Worm (Caenorhabditis elegans) whole organism, L4 larva: ENCODE measurements around the gene C05C10.2.

Source experiments
- D1046.2 ChIP-seq: fragments of 200-800 bp; sonication (Bioruptor generic); IDR thresholded peaks from 2 replicates; pipeline ENCODE4 v1.3.6; 2022; ENCODE audit warnings: missing genetic modification characterization, missing compliant biosample characterization
- F37D6.2 ChIP-seq: sonication (generic microtip); optimal IDR thresholded peaks from 2 replicates; lab custom pipeline; 2016; ENCODE audit warnings: mild to moderate bottlenecking, missing genetic modification characterization, missing compliant biosample characterization
- R02D3.7 ChIP-seq: fragments of 150-350 bp; sonication (generic microtip); optimal IDR thresholded peaks from 3 replicates; lab custom pipeline; 2014; ENCODE audit warnings: missing biosample characterization, missing genetic modification characterization
- Y105C5A.15 ChIP-seq: fragments of 200-800 bp; sonication (Bioruptor generic); IDR thresholded peaks from 2 replicates; pipeline ENCODE4 v1.3.6; 2022; ENCODE audit warnings: missing genetic modification characterization, missing compliant biosample characterization
- Y48G9A.11 ChIP-seq: fragments of 200-800 bp; sonication (Bioruptor generic); IDR thresholded peaks from 2 replicates; pipeline ENCODE4 v1.3.6; 2022; ENCODE audit warnings: missing genetic modification reagents, missing genetic modification characterization, missing compliant biosample characterization
- Y75B8A.6 ChIP-seq: fragments of 200-800 bp; sonication (Bioruptor generic); IDR thresholded peaks from 2 replicates; pipeline ENCODE4 v1.3.6; 2022; ENCODE audit warnings: missing genetic modification reagents, missing genetic modification characterization, missing compliant biosample characterization
- ZK337.2 ChIP-seq: fragments of 200-800 bp; sonication (Bioruptor generic); IDR thresholded peaks from 2 replicates; pipeline ENCODE4 v1.3.6; 2022; ENCODE audit warnings: missing genetic modification reagents, missing genetic modification characterization, missing compliant biosample characterization
- aha-1 ChIP-seq: fragments of 150-350 bp; peaks from one replicate; lab custom pipeline; 2014; ENCODE audit warnings: missing biosample characterization, missing genetic modification characterization
- ama-1 ChIP-seq: fragments of 150-350 bp; optimal IDR thresholded peaks from 2 replicates; lab custom pipeline; 2014; ENCODE audit warnings: inconsistent platforms, mixed read lengths
- arid-1 ChIP-seq: fragments of 200-800 bp; sonication (Bioruptor generic); conservative IDR thresholded peaks from 2 replicates; pipeline ENCODE4 v1.3.6; 2022; ENCODE audit warnings: missing genetic modification reagents, missing genetic modification characterization, missing compliant biosample characterization
- ceh-20 ChIP-seq: fragments of 200-800 bp; sonication (Bioruptor generic); IDR thresholded peaks from 2 replicates; pipeline ENCODE4 v1.3.6; 2022; ENCODE audit warnings: missing genetic modification reagents, missing genetic modification characterization, missing compliant biosample characterization
- ceh-32 ChIP-seq: sonication (generic microtip); optimal IDR thresholded peaks from 2 replicates; lab custom pipeline; 2016; ENCODE audit warnings: mild to moderate bottlenecking, missing genetic modification characterization, missing compliant biosample characterization; ENCODE audit not compliant: poor library complexity
- cey-2 ChIP-seq: sonication (generic microtip); optimal IDR thresholded peaks from 3 replicates; lab custom pipeline; 2017; ENCODE audit warnings: missing genetic modification characterization, mild to moderate bottlenecking, missing compliant biosample characterization, antibody characterized with exemption, borderline replicate concordance; ENCODE audit not compliant: insufficient read depth
- ctbp-1 ChIP-seq: fragments of 200-800 bp; sonication (Bioruptor generic); IDR thresholded peaks from 2 replicates; pipeline ENCODE4 v1.3.6; 2022; ENCODE audit warnings: missing genetic modification reagents, missing genetic modification characterization, missing compliant biosample characterization
- daf-12 ChIP-seq: fragments of 150-350 bp; optimal IDR thresholded peaks from 2 replicates; lab custom pipeline; 2014; ENCODE audit warnings: missing biosample characterization, missing genetic modification reagents, missing genetic modification characterization
- daf-16 ChIP-seq, 3 experiments: sonication (generic microtip); optimal IDR thresholded peaks; 2 replicates each; lab custom pipeline; 2016 to 2017; ENCODE audit warnings: missing genetic modification characterization in 3 of 3, missing genetic modification reagents in 3 of 3, mild to moderate bottlenecking in 2 of 3, missing compliant biosample characterization in 2 of 3, missing biosample characterization in 1 of 3, moderate library complexity in 1 of 3
- daf-8 ChIP-seq: fragments of 200-800 bp; sonication (Bioruptor generic); IDR thresholded peaks from 2 replicates; pipeline ENCODE4 v1.3.6; 2022; ENCODE audit warnings: missing genetic modification characterization, missing compliant biosample characterization
- dmd-9 ChIP-seq: fragments of 200-800 bp; sonication (Bioruptor generic); IDR thresholded peaks from 2 replicates; pipeline ENCODE4 v1.3.6; 2022; ENCODE audit warnings: missing genetic modification reagents, missing genetic modification characterization, missing compliant biosample characterization
- dpl-1 ChIP-seq: fragments of 150-350 bp; optimal IDR thresholded peaks from 2 replicates; lab custom pipeline; 2014; ENCODE audit warnings: missing biosample characterization, missing genetic modification reagents, missing genetic modification characterization
- duxl-1 ChIP-seq: sonication (generic microtip); optimal IDR thresholded peaks from 2 replicates; lab custom pipeline; 2016; ENCODE audit warnings: mild to moderate bottlenecking, missing genetic modification characterization, moderate library complexity, missing compliant biosample characterization; ENCODE audit not compliant: poor library complexity
- dve-1 ChIP-seq: sonication (generic microtip); optimal IDR thresholded peaks from 2 replicates; lab custom pipeline; 2017; ENCODE audit warnings: antibody characterized with exemption, mild to moderate bottlenecking, missing genetic modification characterization, missing compliant biosample characterization; ENCODE audit not compliant: insufficient read depth
- egl-43 ChIP-seq: fragments of 200-800 bp; sonication (Bioruptor generic); IDR thresholded peaks from 2 replicates; pipeline ENCODE4 v1.3.6; 2022; ENCODE audit warnings: missing genetic modification reagents, missing genetic modification characterization, missing compliant biosample characterization
- gei-8 ChIP-seq: fragments of 200-800 bp; sonication (Bioruptor generic); optimal IDR thresholded peaks from 2 replicates; lab custom pipeline; 2018; ENCODE audit warnings: mild to moderate bottlenecking, missing genetic modification characterization, missing compliant biosample characterization
- hlh-30 ChIP-seq: sonication (generic microtip); optimal IDR thresholded peaks from 2 replicates; lab custom pipeline; 2017; ENCODE audit warnings: antibody characterized with exemption, mild to moderate bottlenecking, missing genetic modification characterization, missing compliant biosample characterization; ENCODE audit not compliant: insufficient read depth
- hmg-1.1 ChIP-seq: fragments of 200-800 bp; sonication (Bioruptor generic); IDR thresholded peaks from 2 replicates; pipeline ENCODE4 v1.3.6; 2022; ENCODE audit warnings: missing genetic modification reagents, missing genetic modification characterization, missing compliant biosample characterization
- lim-7 ChIP-seq: fragments of 200-800 bp; sonication (Bioruptor generic); IDR thresholded peaks from 2 replicates; pipeline ENCODE4 v1.3.6; 2022; ENCODE audit warnings: missing genetic modification characterization, missing compliant biosample characterization
- lin-13 ChIP-seq: fragments of 150-350 bp; optimal IDR thresholded peaks from 2 replicates; lab custom pipeline; 2014; ENCODE audit warnings: missing biosample characterization, missing genetic modification reagents, missing genetic modification characterization
- lin-29 ChIP-seq: fragments of 200-800 bp; sonication (Bioruptor generic); IDR thresholded peaks from 2 replicates; pipeline ENCODE4 v1.3.6; 2022; ENCODE audit warnings: missing genetic modification reagents, missing genetic modification characterization, missing compliant biosample characterization
- lin-38 ChIP-seq: fragments of 200-800 bp; sonication (Bioruptor generic); IDR thresholded peaks from 2 replicates; pipeline ENCODE4 v1.3.6; 2022; ENCODE audit warnings: missing genetic modification reagents, missing genetic modification characterization, missing compliant biosample characterization
- lir-3 ChIP-seq: sonication (generic microtip); optimal IDR thresholded peaks from 2 replicates; lab custom pipeline; 2016; ENCODE audit warnings: mild to moderate bottlenecking, missing genetic modification characterization, missing compliant biosample characterization
- lsy-2 ChIP-seq, 2 experiments: fragments of 150-350 bp in 1 of 2; sonication (generic microtip) in 1 of 2; optimal IDR thresholded peaks; 2 replicates each; lab custom pipeline; 2014 to 2017; ENCODE audit warnings: missing biosample characterization in 2 of 2, missing genetic modification characterization in 2 of 2
- madf-5 ChIP-seq, 2 experiments: fragments of 200-800 bp; sonication (Bioruptor generic); IDR thresholded peaks; 2 replicates each; pipeline ENCODE4 v1.3.6; 2022; ENCODE audit warnings: missing compliant biosample characterization in 2 of 2, missing genetic modification characterization in 2 of 2
- mdl-1 ChIP-seq, 2 experiments: fragments of 150-350 bp in 1 of 2; sonication (generic microtip) in 1 of 2; optimal IDR thresholded peaks; 2 replicates each; lab custom pipeline; 2014 to 2017; ENCODE audit warnings: missing biosample characterization in 2 of 2, missing genetic modification characterization in 2 of 2
- mdt-29 ChIP-seq: fragments of 200-800 bp; sonication (Bioruptor generic); IDR thresholded peaks from 2 replicates; pipeline ENCODE4 v1.3.6; 2022; ENCODE audit warnings: missing genetic modification reagents, missing genetic modification characterization, missing compliant biosample characterization
- mep-1 ChIP-seq: fragments of 150-350 bp; sonication (generic microtip); optimal IDR thresholded peaks from 3 replicates; lab custom pipeline; 2014; ENCODE audit warnings: missing biosample characterization, missing genetic modification characterization
- mes-2 ChIP-seq: sonication (generic microtip); optimal IDR thresholded peaks from 2 replicates; lab custom pipeline; 2016; ENCODE audit warnings: missing genotype, mild to moderate bottlenecking, missing genetic modification characterization, missing compliant biosample characterization; ENCODE audit not compliant: poor library complexity, severe bottlenecking
- nhr-111 ChIP-seq: fragments of 200-800 bp; sonication (Bioruptor generic); optimal IDR thresholded peaks from 2 replicates; lab custom pipeline; 2018; ENCODE audit warnings: mild to moderate bottlenecking, missing genetic modification characterization, missing compliant biosample characterization
- nhr-42 ChIP-seq: fragments of 200-800 bp; sonication (Bioruptor generic); IDR thresholded peaks from 2 replicates; pipeline ENCODE4 v1.3.6; 2022; ENCODE audit warnings: missing genetic modification characterization, missing compliant biosample characterization
- nhr-6 ChIP-seq: fragments of 150-350 bp; optimal IDR thresholded peaks from 2 replicates; lab custom pipeline; 2014; ENCODE audit warnings: missing biosample characterization, missing genetic modification characterization
- nhr-76 ChIP-seq: fragments of 150-350 bp; optimal IDR thresholded peaks from 2 replicates; lab custom pipeline; 2014; ENCODE audit warnings: missing biosample characterization, missing genetic modification characterization
- nhr-77 ChIP-seq: fragments of 150-350 bp; optimal IDR thresholded peaks from 2 replicates; lab custom pipeline; 2014; ENCODE audit warnings: missing biosample characterization, missing genetic modification characterization
- php-3 ChIP-seq: fragments of 200-800 bp; sonication (Bioruptor generic); IDR thresholded peaks from 2 replicates; pipeline ENCODE4 v1.3.6; 2022; ENCODE audit warnings: missing genetic modification reagents, missing genetic modification characterization, missing compliant biosample characterization
- rbr-2 ChIP-seq: sonication (generic microtip); optimal IDR thresholded peaks from 2 replicates; lab custom pipeline; 2016; ENCODE audit warnings: missing genotype, missing genetic modification characterization, missing compliant biosample characterization
- sdz-12 ChIP-seq: fragments of 200-800 bp; sonication (Bioruptor generic); optimal IDR thresholded peaks from 2 replicates; lab custom pipeline; 2018; ENCODE audit warnings: mild to moderate bottlenecking, missing genetic modification characterization, missing compliant biosample characterization
- spr-3 ChIP-seq: fragments of 200-800 bp; sonication (Bioruptor generic); optimal IDR thresholded peaks from 2 replicates; lab custom pipeline; 2018; ENCODE audit warnings: mild to moderate bottlenecking, missing genetic modification characterization, missing compliant biosample characterization
- tag-97 ChIP-seq: fragments of 200-800 bp; sonication (Bioruptor generic); IDR thresholded peaks from 2 replicates; pipeline ENCODE4 v1.3.6; 2022; ENCODE audit warnings: missing genetic modification characterization, missing compliant biosample characterization
- vab-7 ChIP-seq: fragments of 200-800 bp; sonication (Bioruptor generic); IDR thresholded peaks from 2 replicates; pipeline ENCODE4 v1.3.6; 2022; ENCODE audit warnings: missing genetic modification reagents, missing genetic modification characterization, missing compliant biosample characterization

Gene C05C10.2

ce11 chrII:9933947-9934383, 11.9 kb downstream of the C05C10.2 start (continued):
- TF ChIP-seq hlh-30 (tag; lab: Kevin White, UChicago) (no peak), mep-1 (tag; lab: Kevin White, UChicago) (peak; percentile 71), lsy-2 (tag; optimal IDR thresholded peaks at IDR 0.05; lab: Kevin White, UChicago) (peak in 1 of 2 experiments; percentile 11), daf-12 (no peak), ceh-32 (no peak), ceh-20 (GFP tag; lab: Robert Waterston, UW) (0 out of 2 replicates have a peak, but pooled peaks have one; percentile 8), spr-3 (GFP tag; lab: Kevin White, UChicago) (no peak), duxl-1 (tag; lab: Kevin White, UChicago) (peak; percentile 58), rbr-2 (tag; lab: Kevin White, UChicago) (no peak), Y75B8A.6 (peak; percentile 66; the same call in 1 of the 2 replicates), Y48G9A.11 (GFP tag; lab: Robert Waterston, UW) (no peak), aha-1 (tag; lab: Kevin White, UChicago) (peak; percentile 94), cey-2 (tag; lab: Kevin White, UChicago) (no peak), lin-13 (GFP tag; lab: Kevin White, UChicago) (peak; percentile 61), tag-97 (GFP tag; lab: Robert Waterston, UW) (no peak), daf-8 (GFP tag; lab: Robert Waterston, UW) (no peak), nhr-6 (tag; lab: Kevin White, UChicago) (no peak), lir-3 (tag; lab: Kevin White, UChicago) (no peak), gei-8 (GFP tag; lab: Kevin White, UChicago) (peak; percentile 22), hmg-1.1 (GFP tag; lab: Robert Waterston, UW) (no peak), nhr-42 (GFP tag; lab: Robert Waterston, UW) (no peak)
- TF ChIP-seq, all 104 proteins: peak for 23

- TF ChIP-seq mdt-29 (GFP tag; lab: Robert Waterston, UW) (peak; percentile 6; the same call in 1 of the 2 replicates), vab-7 (no peak), R02D3.7 (no peak), madf-5 (GFP tag; IDR thresholded peaks at IDR 0.05; lab: Robert Waterston, UW) (0 out of 4 replicates have a peak, but pooled peaks of 1 of the 2 experiments have one; percentile 36), dpl-1 (GFP tag; lab: Kevin White, UChicago) (no peak), daf-16 (GFP tag; optimal IDR thresholded peaks at IDR 0.05; lab: Kevin White, UChicago) (no peak), daf-16 (tag; optimal IDR thresholded peaks at IDR 0.05; lab: Kevin White, UChicago) (peak; percentile 14), lir-3 (tag; lab: Kevin White, UChicago) (no peak), mes-2 (tag; lab: Kevin White, UChicago) (peak; percentile 48), mdl-1 (tag; optimal IDR thresholded peaks at IDR 0.05; lab: Kevin White, UChicago) (no peak), nhr-76 (tag; lab: Kevin White, UChicago) (no peak), arid-1 (GFP tag; lab: Robert Waterston, UW) (0 out of 2 replicates have a peak, but pooled peaks have one; percentile 32), dmd-9 (no peak), aha-1 (tag; lab: Kevin White, UChicago) (peak; percentile 12), dve-1 (tag; lab: Kevin White, UChicago) (no peak), sdz-12 (peak; percentile 65), D1046.2 (GFP tag; lab: Robert Waterston, UW) (0 out of 2 replicates have a peak, but pooled peaks have one; percentile 25), nhr-111 (GFP tag; lab: Kevin White, UChicago) (peak; percentile 58), lin-29 (GFP tag; lab: Robert Waterston, UW) (0 out of 2 replicates have a peak, but pooled peaks have one; percentile 38), Y48G9A.11 (GFP tag; lab: Robert Waterston, UW) (0 out of 2 replicates have a peak, but pooled peaks have one; percentile 38), lin-38 (no peak), F37D6.2 (tag; lab: Kevin White, UChicago) (no peak), ZK337.2 (0 out of 2 replicates have a peak, but pooled peaks have one; percentile 15), egl-43 (GFP tag; lab: Robert Waterston, UW) (peak; percentile 58; the same call in 1 of the 2 replicates), lim-7 (GFP tag; lab: Robert Waterston, UW) (0 out of 2 replicates have a peak, but pooled peaks have one; percentile 61), Y105C5A.15 (GFP tag; lab: Robert Waterston, UW) (no peak), php-3 (GFP tag; lab: Robert Waterston, UW) (0 out of 2 replicates have a peak, but pooled peaks have one; percentile 32), ctbp-1 (GFP tag; lab: Robert Waterston, UW) (0 out of 2 replicates have a peak, but pooled peaks have one; percentile 24), ama-1 (lab: Kevin White, UChicago) (peak; percentile 39), nhr-77 (tag; lab: Kevin White, UChicago) (no peak), duxl-1 (tag; lab: Kevin White, UChicago) (peak; percentile 8)
Observed at ce11 chrII:9934570-9934969, 12.6 kb downstream of the C05C10.2 start.
